Fruit fly (Drosophila melanogaster) whole organism, wandering third instar larva: ENCODE data around the gene CG33325.

Experiments
- Abd-B ChIP-seq: fragments of >200 bp; optimal IDR thresholded peaks from 2 replicates; lab custom pipeline; 2017; ENCODE audit warnings: missing biosample characterization, missing genetic modification characterization
- CG9705 ChIP-seq: fragments of 200-800 bp; sonication (Bioruptor generic); optimal IDR thresholded peaks from 2 replicates; lab custom pipeline; 2018; ENCODE audit warnings: missing biosample characterization, mild to moderate bottlenecking, missing genetic modification characterization
- Dfd ChIP-seq: fragments of >200 bp; optimal IDR thresholded peaks from 2 replicates; lab custom pipeline; 2017; ENCODE audit warnings: missing biosample characterization, missing genetic modification characterization
- GATAd ChIP-seq: sonication (Bioruptor generic); optimal IDR thresholded peaks from 2 replicates; lab custom pipeline; 2016; ENCODE audit warnings: missing biosample characterization, missing genetic modification characterization
- HLH106 ChIP-seq: fragments of 200-800 bp; optimal IDR thresholded peaks from 3 replicates; lab custom pipeline; 2019; ENCODE audit warnings: missing biosample characterization, mild to moderate bottlenecking, missing genetic modification characterization, moderate library complexity
- Mio ChIP-seq: sonication (Bioruptor generic); optimal IDR thresholded peaks from 2 replicates; lab custom pipeline; 2016; ENCODE audit warnings: missing biosample characterization, missing genetic modification characterization
- dl ChIP-seq, 2 experiments: fragments of 175-275, 200-275 bp in 1 of 2; fragments of 200-275 bp in 1 of 2; sonication (Bioruptor generic); optimal IDR thresholded peaks; lab custom pipeline; 2018; ENCODE audit warnings: mild to moderate bottlenecking in 2 of 2, missing biosample characterization in 2 of 2, missing genetic modification characterization in 2 of 2, moderate library complexity in 2 of 2; ENCODE audit not compliant: partially characterized antibody in 2 of 2, insufficient read depth in 1 of 2
- foxo ChIP-seq, 2 experiments: fragments of 200-800 bp; sonication (Bioruptor generic); optimal IDR thresholded peaks; 2 replicates in 1 of 2; 3 replicates in 1 of 2; lab custom pipeline; 2016 to 2017; ENCODE audit warnings: missing biosample characterization in 2 of 2, missing genetic modification characterization in 2 of 2
- h ChIP-seq: fragments of 200-800 bp; sonication (Bioruptor generic); optimal IDR thresholded peaks from 3 replicates; lab custom pipeline; 2016; ENCODE audit warnings: missing biosample characterization, mild to moderate bottlenecking, missing genetic modification characterization
- lola ChIP-seq: fragments of >200 bp; optimal IDR thresholded peaks from 2 replicates; lab custom pipeline; 2017; ENCODE audit warnings: missing biosample characterization, missing genetic modification characterization
- pan ChIP-seq: fragments of >200 bp; optimal IDR thresholded peaks from 2 replicates; lab custom pipeline; 2017
- psq ChIP-seq: fragments of 200-800 bp; sonication (Bioruptor generic); optimal IDR thresholded peaks from 3 replicates; lab custom pipeline; 2017; ENCODE audit warnings: missing biosample characterization, mild to moderate bottlenecking, missing genetic modification characterization, moderate library complexity
- sage ChIP-seq: fragments of 200-800 bp; sonication (Bioruptor generic); optimal IDR thresholded peaks from 2 replicates; lab custom pipeline; 2016; ENCODE audit warnings: missing biosample characterization, mild to moderate bottlenecking, missing genetic modification characterization
- tai ChIP-seq: sonication (Bioruptor generic); optimal IDR thresholded peaks from 2 replicates; lab custom pipeline; 2016; ENCODE audit warnings: missing biosample characterization, missing genetic modification characterization

- TF ChIP-seq h (GFP tag; lab: Kevin White, UChicago) (no peak), CG9705 (GFP tag; lab: Kevin White, UChicago) (no peak), foxo (GFP tag; optimal IDR thresholded peaks at IDR 0.05; lab: Kevin White, UChicago) (no peak), Dfd (no peak), pan (lab: Kevin White, UChicago) (no peak), sage (GFP tag; lab: Kevin White, UChicago) (no peak), GATAd (GFP tag; lab: Kevin White, UChicago) (no peak), HLH106 (tag; lab: Kevin White, UChicago) (no peak), dl (GFP tag; optimal IDR thresholded peaks at IDR 0.05; lab: Kevin White, UChicago; ENCODE audit: insufficient read depth in 1 of 2, partially characterized antibody in 2 of 2) (no peak), tai (GFP tag; lab: Kevin White, UChicago) (no peak), Abd-B (no peak), psq (no peak), lola (GFP tag; lab: Kevin White, UChicago) (no peak), Mio (no peak)
These were observed 20.8 kb upstream of the CG33325 start for dm6 chr3R:8700660-8701059.
